Worm (Caenorhabditis elegans): ENCODE measurements around the gene nhr-127.

- TF ChIP-seq ces-1 (GFP tag; optimal IDR thresholded peaks at IDR 0.05) (no peak), ham-2 (GFP tag; optimal IDR thresholded peaks at IDR 0.05) (no peak), lsy-2 (tag; optimal IDR thresholded peaks at IDR 0.05) (no peak), nhr-237 (tag; optimal IDR thresholded peaks at IDR 0.05) (no peak), nhr-28 (tag; optimal IDR thresholded peaks at IDR 0.05) (no peak), elt-1 (tag; optimal IDR thresholded peaks at IDR 0.05; ENCODE audit: borderline replicate concordance, insufficient read depth) (no peak), pha-4 (tag; optimal IDR thresholded peaks at IDR 0.05) (no peak), M03D4.4 (tag; optimal IDR thresholded peaks at IDR 0.05) (no peak), snpc-4 (tag; optimal IDR thresholded peaks at IDR 0.05) (no peak), unc-120 (tag; optimal IDR thresholded peaks at IDR 0.05; ENCODE audit: poor library complexity, severe bottlenecking) (no peak), sem-2 (GFP tag; optimal IDR thresholded peaks at IDR 0.05) (no peak), nhr-76 (tag; optimal IDR thresholded peaks at IDR 0.05) (no peak), unc-62 (GFP tag; optimal IDR thresholded peaks at IDR 0.05) (no peak), unc-39 (tag; optimal IDR thresholded peaks at IDR 0.05) (no peak)
Observed at ce11 chrV:16308343-16308742, 48.6 kb downstream of the nhr-127 start.
